Worm (Caenorhabditis elegans) whole organism, early embryonic: ENCODE measurements around the gene R03D7.2.

ENCODE experiments used
- B0310.2 ChIP-seq: sonication (generic microtip); optimal IDR thresholded peaks from 2 replicates; lab custom pipeline; 2016; ENCODE audit warnings: mild to moderate bottlenecking, missing genetic modification characterization, missing compliant biosample characterization
- F13C5.2 ChIP-seq: sonication (generic microtip); optimal IDR thresholded peaks from 2 replicates; lab custom pipeline; 2017; ENCODE audit warnings: mild to moderate bottlenecking, missing genetic modification characterization, inconsistent platforms, missing compliant biosample characterization
- aly-1 ChIP-seq: sonication (generic microtip); optimal IDR thresholded peaks from 2 replicates; lab custom pipeline; 2016; ENCODE audit warnings: missing genetic modification characterization, missing compliant biosample characterization
- ama-1 ChIP-seq: fragments of 150-350 bp; optimal IDR thresholded peaks from 2 replicates; lab custom pipeline; 2014
- ets-7 ChIP-seq: sonication (generic microtip); optimal IDR thresholded peaks from 2 replicates; lab custom pipeline; 2016; ENCODE audit warnings: missing genotype, missing genetic modification characterization, missing compliant biosample characterization
- hmbx-1 ChIP-seq: sonication (generic microtip); optimal IDR thresholded peaks from 2 replicates; lab custom pipeline; 2016; ENCODE audit warnings: mild to moderate bottlenecking, missing genetic modification characterization, missing compliant biosample characterization
- hmg-4 ChIP-seq: fragments of 200-800 bp; sonication (Bioruptor generic); optimal IDR thresholded peaks from 2 replicates; lab custom pipeline; 2018; ENCODE audit warnings: mild to moderate bottlenecking, missing genetic modification characterization, missing compliant biosample characterization
- hnd-1 ChIP-seq: sonication (generic microtip); optimal IDR thresholded peaks from 2 replicates; lab custom pipeline; 2016; ENCODE audit warnings: missing genetic modification characterization, missing compliant biosample characterization
- pes-1 ChIP-seq: fragments of 200-800 bp; sonication (Bioruptor generic); IDR thresholded peaks from 2 replicates; pipeline ENCODE4 v1.3.6; 2022; ENCODE audit warnings: missing genetic modification reagents, missing genetic modification characterization, missing compliant biosample characterization
- scrt-1 ChIP-seq: fragments of 200-800 bp; sonication (Bioruptor generic); IDR thresholded peaks from 2 replicates; pipeline ENCODE4 v1.3.6; 2022; ENCODE audit warnings: missing genetic modification characterization, missing compliant biosample characterization
- tbx-11 ChIP-seq: fragments of 200-800 bp; sonication (Bioruptor generic); IDR thresholded peaks from 2 replicates; pipeline ENCODE4 v1.3.6; 2022; ENCODE audit warnings: missing genetic modification characterization, missing compliant biosample characterization
- tbx-37 ChIP-seq: fragments of 200-800 bp; sonication (Bioruptor generic); conservative IDR thresholded peaks from 2 replicates; pipeline ENCODE4 v1.3.6; 2022; ENCODE audit warnings: missing genetic modification reagents, missing genetic modification characterization, missing compliant biosample characterization

DNA sequence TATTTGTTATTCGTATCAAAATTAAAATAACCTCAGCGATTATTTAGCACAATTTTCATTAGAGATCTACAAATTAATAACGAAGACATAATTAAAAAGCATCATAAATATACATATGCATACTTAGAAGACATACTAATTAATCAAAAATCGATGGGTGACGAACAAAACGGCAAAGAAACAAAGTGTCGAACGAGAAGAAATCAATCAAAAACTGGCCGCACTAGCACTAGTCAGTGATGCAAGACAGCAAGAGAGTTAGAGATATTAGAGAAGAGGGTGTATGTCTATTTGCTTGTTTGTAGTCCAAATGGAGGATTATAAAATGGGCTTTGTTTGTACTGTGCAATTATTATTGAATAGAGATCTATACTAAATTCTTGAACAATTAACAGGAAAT is 11.9 kb upstream of the R03D7.2 start:
- no peak for TF ChIP-seq hmbx-1
- TF ChIP-seq ama-1: no peak
- TF ChIP-seq hmg-4 (GFP tag; lab: Kevin White, UChicago): no peak
- TF ChIP-seq tbx-11 (GFP tag; lab: Robert Waterston, UW): no peak
- no peak for TF ChIP-seq hnd-1 (tag; lab: Kevin White, UChicago)
- TF ChIP-seq tbx-37 (GFP tag; lab: Robert Waterston, UW): no peak
- TF ChIP-seq scrt-1 (GFP tag; lab: Robert Waterston, UW): no peak
- TF ChIP-seq aly-1 (tag; lab: Kevin White, UChicago): no peak
- no peak for TF ChIP-seq F13C5.2
- no peak for TF ChIP-seq pes-1 (GFP tag; lab: Robert Waterston, UW)
- no peak for TF ChIP-seq B0310.2 (tag; lab: Kevin White, UChicago)
- TF ChIP-seq ets-7 (tag; lab: Kevin White, UChicago): no peak
